Worm (Caenorhabditis elegans) whole organism, L1 larva: Measurements from ENCODE around the gene T19D7.6.

Experiments
- aha-1 ChIP-seq: fragments of 150-350 bp; optimal IDR thresholded peaks from 2 replicates; lab custom pipeline; 2014; ENCODE audit warnings: missing biosample characterization, missing genetic modification characterization
- ama-1 ChIP-seq: fragments of 150-350 bp; optimal IDR thresholded peaks from 2 replicates; lab custom pipeline; 2014
- elt-3 ChIP-seq, 6 experiments: fragments of 150-350 bp in 1 of 6; sonication (generic microtip); optimal IDR thresholded peaks; 2 replicates each; lab custom pipeline; 2017 to 2018; ENCODE audit warnings: missing biosample characterization in 6 of 6, missing genetic modification characterization in 6 of 6, inconsistent platforms in 1 of 6
- hpl-2 ChIP-seq: fragments of 150-350 bp; optimal IDR thresholded peaks from 2 replicates; lab custom pipeline; 2014; ENCODE audit warnings: missing biosample characterization, missing genetic modification reagents, missing genetic modification characterization
- isw-1 ChIP-seq: fragments of 200-800 bp; sonication (Bioruptor generic); IDR thresholded peaks from 2 replicates; pipeline ENCODE4 v1.3.6; 2022; ENCODE audit warnings: missing genetic modification characterization, missing compliant biosample characterization
- lin-15B ChIP-seq: fragments of 150-350 bp; sonication (generic microtip); optimal IDR thresholded peaks from 3 replicates; lab custom pipeline; 2014; ENCODE audit warnings: missing biosample characterization, missing genetic modification characterization
- lin-39 ChIP-seq: fragments of 150-350 bp; optimal IDR thresholded peaks from 2 replicates; lab custom pipeline; 2014; ENCODE audit warnings: missing biosample characterization, missing genetic modification reagents, missing genetic modification characterization
- nhr-20 ChIP-seq: sonication (generic microtip); optimal IDR thresholded peaks from 2 replicates; lab custom pipeline; 2016; ENCODE audit warnings: mild to moderate bottlenecking, missing genetic modification characterization, missing compliant biosample characterization
- sox-4 ChIP-seq: sonication (generic microtip); optimal IDR thresholded peaks from 2 replicates; lab custom pipeline; 2016; ENCODE audit warnings: missing genetic modification characterization, missing compliant biosample characterization
- zag-1 ChIP-seq: fragments of 150-350 bp; optimal IDR thresholded peaks from 2 replicates; lab custom pipeline; 2014; ENCODE audit warnings: missing biosample characterization, missing genetic modification characterization

- TF ChIP-seq sox-4, result no peak
- TF ChIP-seq zag-1 (tag; lab: Kevin White, UChicago), result no peak
- TF ChIP-seq isw-1, result no peak
- TF ChIP-seq lin-15B (tag; lab: Kevin White, UChicago), result no peak
- no peak for TF ChIP-seq lin-39 (tag; lab: Kevin White, UChicago)
- no peak for TF ChIP-seq elt-3 (tag; optimal IDR thresholded peaks at IDR 0.05; lab: Kevin White, UChicago)
- no peak for TF ChIP-seq ama-1 (lab: Kevin White, UChicago)
- no peak for TF ChIP-seq nhr-20 (tag; lab: Kevin White, UChicago)
- TF ChIP-seq aha-1, result no peak
- no peak for TF ChIP-seq hpl-2
Measured at ce11 chrX:681413-681812, 10.8 kb upstream of the T19D7.6 start.
